Fruit fly (Drosophila melanogaster) whole organism, embryonic: ENCODE measurements around the gene Ir25a.
A peak's percentile ranks its signal among the peaks of the same experiment; 100 is the strongest.

Source experiments
- CG2120 ChIP-seq: fragments of 200-800 bp; sonication (Bioruptor generic); optimal IDR thresholded peaks from 3 replicates; lab custom pipeline; 2016; ENCODE audit warnings: missing biosample characterization, missing genetic modification characterization
- Fer2 ChIP-seq: fragments of 200-800 bp; sonication (Bioruptor generic); optimal IDR thresholded peaks from 2 replicates; lab custom pipeline; 2018; ENCODE audit warnings: missing biosample characterization, mild to moderate bottlenecking, missing genetic modification characterization, moderate library complexity
- aop ChIP-seq: fragments of 200-800 bp; sonication (Bioruptor generic); IDR thresholded peaks from 2 replicates; pipeline ENCODE4 v1.3.6; 2022; ENCODE audit warnings: missing biosample characterization, missing genetic modification characterization
- bab2 ChIP-seq: fragments of 200-800 bp; sonication (Bioruptor generic); optimal IDR thresholded peaks from 2 replicates; lab custom pipeline; 2016; ENCODE audit warnings: missing biosample characterization, missing genetic modification characterization
- dm ChIP-seq: fragments of 200-800 bp; sonication (Bioruptor generic); optimal IDR thresholded peaks from 3 replicates; lab custom pipeline; 2016; ENCODE audit warnings: missing biosample characterization, missing genetic modification characterization
- ssp ChIP-seq: fragments of 200-800 bp; sonication (Bioruptor generic); IDR thresholded peaks from 2 replicates; pipeline ENCODE4 v1.3.6; 2022; ENCODE audit warnings: missing biosample characterization, missing genetic modification characterization

DNA sequence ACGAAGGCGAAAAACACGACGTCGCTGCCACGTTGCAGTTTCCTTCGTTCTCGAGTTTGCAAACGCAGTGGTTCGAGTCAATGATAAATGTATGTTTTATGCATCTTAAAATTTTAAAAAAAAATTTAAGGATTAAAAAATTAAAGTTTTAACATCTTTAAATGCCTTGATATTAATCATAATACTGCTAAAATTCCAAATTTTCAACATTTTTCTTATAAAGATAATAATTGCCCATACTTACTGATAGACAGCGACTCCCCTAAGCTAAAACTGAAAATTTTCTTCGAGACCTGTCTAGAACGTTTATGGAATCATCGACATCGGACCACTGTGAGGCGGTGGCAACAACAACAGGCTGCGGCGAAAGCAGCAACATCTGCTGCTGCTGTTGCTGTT lies 13.8 kb downstream of the Ir25a start:
- TF ChIP-seq ssp (no peak; the same call in 1 of the 2 replicates), aop (GFP tag; lab: Robert Waterston, UW) (no peak), dm (GFP tag; lab: Kevin White, UChicago) (no peak), Fer2 (tag; lab: Kevin White, UChicago) (peak; percentile 31), bab2 (GFP tag; lab: Kevin White, UChicago) (peak; percentile 3), CG2120 (GFP tag; lab: Kevin White, UChicago) (peak; percentile 72)
